Worm (Caenorhabditis elegans) whole organism, L4 larva: ENCODE results near the gene T08G3.13.

ENCODE experiments used
- D1046.2 ChIP-seq: fragments of 200-800 bp; sonication (Bioruptor generic); IDR thresholded peaks from 2 replicates; pipeline ENCODE4 v1.3.6; 2022; ENCODE audit warnings: missing genetic modification characterization, missing compliant biosample characterization
- F49E8.2 ChIP-seq: sonication (generic microtip); optimal IDR thresholded peaks from 2 replicates; lab custom pipeline; 2016; ENCODE audit warnings: missing compliant biosample characterization, mild to moderate bottlenecking, missing genetic modification characterization, borderline replicate concordance
- T20F7.1 ChIP-seq: fragments of 200-800 bp; sonication (Bioruptor generic); optimal IDR thresholded peaks from 2 replicates; lab custom pipeline; 2018; ENCODE audit warnings: mild to moderate bottlenecking, missing genetic modification characterization, missing compliant biosample characterization
- Y105C5A.15 ChIP-seq: fragments of 200-800 bp; sonication (Bioruptor generic); IDR thresholded peaks from 2 replicates; pipeline ENCODE4 v1.3.6; 2022; ENCODE audit warnings: missing genetic modification characterization, missing compliant biosample characterization
- daf-16 ChIP-seq, 3 experiments: sonication (generic microtip); optimal IDR thresholded peaks; 2 replicates each; lab custom pipeline; 2016 to 2017; ENCODE audit warnings: missing genetic modification characterization in 3 of 3, missing genetic modification reagents in 3 of 3, mild to moderate bottlenecking in 2 of 3, missing compliant biosample characterization in 2 of 3, missing biosample characterization in 1 of 3, moderate library complexity in 1 of 3
- daf-19 ChIP-seq: fragments of 200-800 bp; sonication (Bioruptor generic); conservative IDR thresholded peaks from 2 replicates; pipeline ENCODE4 v1.3.6; 2022; ENCODE audit warnings: missing genetic modification characterization, missing compliant biosample characterization
- dmd-6 ChIP-seq: fragments of 200-800 bp; sonication (Bioruptor generic); IDR thresholded peaks from 2 replicates; pipeline ENCODE4 v1.3.6; 2022; ENCODE audit warnings: missing genetic modification reagents, missing genetic modification characterization, missing compliant biosample characterization
- duxl-1 ChIP-seq: sonication (generic microtip); optimal IDR thresholded peaks from 2 replicates; lab custom pipeline; 2016; ENCODE audit warnings: mild to moderate bottlenecking, missing genetic modification characterization, moderate library complexity, missing compliant biosample characterization; ENCODE audit not compliant: poor library complexity
- fos-1 ChIP-seq: fragments of 150-350 bp; optimal IDR thresholded peaks from 2 replicates; lab custom pipeline; 2014; ENCODE audit warnings: missing biosample characterization, missing genetic modification characterization
- lin-15B ChIP-seq: fragments of 150-350 bp; sonication (generic microtip); optimal IDR thresholded peaks from 3 replicates; lab custom pipeline; 2014; ENCODE audit warnings: missing biosample characterization, missing genetic modification characterization
- lin-38 ChIP-seq: fragments of 200-800 bp; sonication (Bioruptor generic); IDR thresholded peaks from 2 replicates; pipeline ENCODE4 v1.3.6; 2022; ENCODE audit warnings: missing genetic modification reagents, missing genetic modification characterization, missing compliant biosample characterization
- nhr-28 ChIP-seq: fragments of 150-350 bp; optimal IDR thresholded peaks from 2 replicates; lab custom pipeline; 2014; ENCODE audit warnings: missing biosample characterization, missing genetic modification characterization
- php-3 ChIP-seq: fragments of 200-800 bp; sonication (Bioruptor generic); IDR thresholded peaks from 2 replicates; pipeline ENCODE4 v1.3.6; 2022; ENCODE audit warnings: missing genetic modification reagents, missing genetic modification characterization, missing compliant biosample characterization
- pqm-1 ChIP-seq: sonication (generic microtip); optimal IDR thresholded peaks from 2 replicates; lab custom pipeline; 2017; ENCODE audit warnings: missing biosample characterization, missing genetic modification characterization
- tra-1 ChIP-seq: fragments of 200-800 bp; sonication (Bioruptor generic); IDR thresholded peaks from 2 replicates; pipeline ENCODE4 v1.3.6; 2022; ENCODE audit warnings: missing genetic modification reagents, missing genetic modification characterization, missing compliant biosample characterization
- zip-2 ChIP-seq: fragments of 150-350 bp; optimal IDR thresholded peaks from 2 replicates; lab custom pipeline; 2014; ENCODE audit warnings: missing biosample characterization, missing genetic modification characterization

Gene T08G3.13

ce11 chrV:16494359-16494758, 46.5 kb downstream of the T08G3.13 start, which contains the start of gene comt-2:
comt-2 (minus strand) TSS chrV:16494489.
- TF ChIP-seq pqm-1, result peak; percentile 85
- TF ChIP-seq nhr-28 (tag; lab: Kevin White, UChicago), result peak; percentile 80
- TF ChIP-seq dmd-6 (GFP tag; lab: Robert Waterston, UW), result peak; percentile 80; the same call in 1 of the 2 replicates
- no peak for TF ChIP-seq D1046.2
- TF ChIP-seq daf-16 (GFP tag; optimal IDR thresholded peaks at IDR 0.05; lab: Kevin White, UChicago), result no peak
- peak; percentile 75 for TF ChIP-seq daf-16 (tag; optimal IDR thresholded peaks at IDR 0.05; lab: Kevin White, UChicago)
- TF ChIP-seq php-3 (GFP tag; lab: Robert Waterston, UW), result 0 out of 2 replicates have a peak, but pooled peaks have one; percentile 34
- TF ChIP-seq zip-2, result no peak
- no peak for TF ChIP-seq tra-1 (GFP tag; lab: Robert Waterston, UW)

ce11 chrV:16497504-16497903, 49.7 kb downstream of the T08G3.13 start, which contains the start of gene srh-136:
srh-136 (minus strand) TSS chrV:16497596.
- TF ChIP-seq lin-15B (tag; lab: Kevin White, UChicago), result no peak
- TF ChIP-seq Y105C5A.15 (GFP tag; lab: Robert Waterston, UW), result no peak
- no peak for TF ChIP-seq T20F7.1 (GFP tag; lab: Kevin White, UChicago)
- TF ChIP-seq duxl-1 (tag; lab: Kevin White, UChicago), result no peak
- TF ChIP-seq daf-19 (GFP tag; lab: Robert Waterston, UW), result no peak
- TF ChIP-seq F49E8.2 (tag; lab: Kevin White, UChicago), result no peak
- no peak for TF ChIP-seq lin-38 (GFP tag; lab: Robert Waterston, UW)
- TF ChIP-seq fos-1, result no peak
